Worm (Caenorhabditis elegans): ENCODE results near the gene srg-32.

- no peak for TF ChIP-seq che-1 (tag; optimal IDR thresholded peaks at IDR 0.05)
- TF ChIP-seq elt-2 (tag; optimal IDR thresholded peaks at IDR 0.05) = no peak
- no peak for TF ChIP-seq nfya-1 (tag; optimal IDR thresholded peaks at IDR 0.05)
- TF ChIP-seq C38D4.7 (GFP tag; optimal IDR thresholded peaks at IDR 0.05) = no peak
- no peak for TF ChIP-seq mec-3 (tag; optimal IDR thresholded peaks at IDR 0.05; ENCODE audit: borderline replicate concordance)
- no peak for TF ChIP-seq madf-2 (tag; optimal IDR thresholded peaks at IDR 0.05)
These were observed 33.4 kb downstream of the srg-32 start, which contains the start of gene F32G8.3 for ce11 chrV:10555239-10555638.

Data from whole organism, late embryonic.